Fruit fly (Drosophila melanogaster) S2 (cell line): ENCODE results near the gene CG32262.

Source experiments
- CG8478 ChIP-seq: fragments of >200 bp; optimal IDR thresholded peaks from 2 replicates; lab custom pipeline; 2018
- CTCF ChIP-seq, 2 experiments: fragments of >200 bp; optimal IDR thresholded peaks; 2 replicates each; lab custom pipeline; 2018

dm6 chr3L:3802677-3803076 is 7.3 kb downstream of the CG32262 start:
- TF ChIP-seq CG8478 (lab: Kevin White, UChicago) = no peak
- no peak for TF ChIP-seq CTCF (optimal IDR thresholded peaks at IDR 0.05; lab: Kevin White, UChicago)
